Worm (Caenorhabditis elegans) whole organism, L2 larva: ENCODE measurements around the gene srh-119.

Experiments
- F13H6.1 ChIP-seq: sonication (generic microtip); optimal IDR thresholded peaks from 2 replicates; lab custom pipeline; 2016; ENCODE audit warnings: missing genetic modification characterization, missing compliant biosample characterization
- Y55F3AM.14 ChIP-seq: fragments of 200-800 bp; sonication (Bioruptor generic); optimal IDR thresholded peaks from 2 replicates; lab custom pipeline; 2018; ENCODE audit warnings: mild to moderate bottlenecking, missing genetic modification characterization, missing compliant biosample characterization
- ama-1 ChIP-seq: fragments of 150-350 bp; optimal IDR thresholded peaks from 2 replicates; lab custom pipeline; 2018; ENCODE audit warnings: inconsistent platforms
- ceh-16 ChIP-seq: fragments of 150-350 bp; optimal IDR thresholded peaks from 2 replicates; lab custom pipeline; 2014; ENCODE audit warnings: missing biosample characterization, missing genetic modification characterization
- ceh-82 ChIP-seq: fragments of 150-350 bp; optimal IDR thresholded peaks from 2 replicates; lab custom pipeline; 2014; ENCODE audit warnings: missing biosample characterization, missing genetic modification characterization
- egl-27 ChIP-seq: sonication (generic microtip); optimal IDR thresholded peaks from 3 replicates; lab custom pipeline; 2017; ENCODE audit warnings: missing biosample characterization, missing genetic modification reagents, missing genetic modification characterization
- elt-3 ChIP-seq: sonication (generic microtip); optimal IDR thresholded peaks from 2 replicates; lab custom pipeline; 2017; ENCODE audit warnings: missing biosample characterization, missing genetic modification characterization
- gmeb-1 ChIP-seq: fragments of 150-350 bp; optimal IDR thresholded peaks from 2 replicates; lab custom pipeline; 2014; ENCODE audit warnings: missing biosample characterization, missing genetic modification characterization
- lin-11 ChIP-seq: fragments of 150-350 bp; sonication (generic microtip); optimal IDR thresholded peaks from 2 replicates; lab custom pipeline; 2014; ENCODE audit warnings: missing biosample characterization, missing genetic modification characterization, inconsistent platforms, mixed read lengths
- lin-13 ChIP-seq: fragments of 150-350 bp; optimal IDR thresholded peaks from 2 replicates; lab custom pipeline; 2014; ENCODE audit warnings: missing biosample characterization, missing genetic modification reagents, missing genetic modification characterization
- lin-39 ChIP-seq: fragments of 150-350 bp; optimal IDR thresholded peaks from 2 replicates; lab custom pipeline; 2014; ENCODE audit warnings: missing biosample characterization, missing genetic modification reagents, missing genetic modification characterization
- lsy-2 ChIP-seq, 2 experiments: fragments of 150-350 bp in 1 of 2; sonication (generic microtip) in 1 of 2; optimal IDR thresholded peaks; 2 replicates each; lab custom pipeline; 2014 to 2017; ENCODE audit warnings: missing biosample characterization in 2 of 2, missing genetic modification characterization in 2 of 2
- mdl-1 ChIP-seq, 2 experiments: fragments of 150-350 bp in 1 of 2; sonication (generic microtip) in 1 of 2; optimal IDR thresholded peaks; 2 replicates each; lab custom pipeline; 2017; ENCODE audit warnings: missing biosample characterization in 2 of 2, missing genetic modification characterization in 2 of 2
- nhr-11 ChIP-seq: fragments of 150-350 bp; optimal IDR thresholded peaks from 2 replicates; lab custom pipeline; 2014; ENCODE audit warnings: missing biosample characterization, missing genetic modification characterization
- nhr-12 ChIP-seq: fragments of 150-350 bp; optimal IDR thresholded peaks from 2 replicates; lab custom pipeline; 2014; ENCODE audit warnings: missing biosample characterization, missing genetic modification characterization
- nhr-21 ChIP-seq: fragments of 150-350 bp; optimal IDR thresholded peaks from 2 replicates; lab custom pipeline; 2014; ENCODE audit warnings: missing biosample characterization, missing genetic modification characterization
- nhr-237 ChIP-seq: fragments of 150-350 bp; optimal IDR thresholded peaks from 2 replicates; lab custom pipeline; 2014; ENCODE audit warnings: missing biosample characterization, missing genetic modification characterization
- nhr-25 ChIP-seq: fragments of 150-350 bp; sonication (generic microtip); optimal IDR thresholded peaks from 3 replicates; lab custom pipeline; 2014; ENCODE audit warnings: missing biosample characterization, missing genetic modification characterization
- nhr-6 ChIP-seq: fragments of 150-350 bp; optimal IDR thresholded peaks from 2 replicates; lab custom pipeline; 2014; ENCODE audit warnings: missing biosample characterization, missing genetic modification characterization
- sem-4 ChIP-seq: fragments of 150-350 bp; optimal IDR thresholded peaks from 2 replicates; lab custom pipeline; 2014; ENCODE audit warnings: missing biosample characterization, missing genetic modification reagents, missing genetic modification characterization
- skn-1 ChIP-seq: sonication (generic microtip); optimal IDR thresholded peaks from 2 replicates; lab custom pipeline; 2017; ENCODE audit warnings: missing biosample characterization, missing genetic modification characterization
- sma-3 ChIP-seq: sonication (generic microtip); optimal IDR thresholded peaks from 2 replicates; lab custom pipeline; 2016; ENCODE audit warnings: missing genetic modification reagents, missing genetic modification characterization, missing compliant biosample characterization
- sma-9 ChIP-seq, 2 experiments: fragments of 150-350 bp in 1 of 2; sonication (generic microtip) in 1 of 2; optimal IDR thresholded peaks; 2 replicates each; lab custom pipeline; 2014 to 2016; ENCODE audit warnings: missing genetic modification characterization in 2 of 2, mild to moderate bottlenecking in 1 of 2, missing biosample characterization in 1 of 2, missing compliant biosample characterization in 1 of 2, missing genetic modification reagents in 1 of 2, moderate library complexity in 1 of 2
- snpc-4 ChIP-seq: fragments of 150-350 bp; optimal IDR thresholded peaks from 2 replicates; lab custom pipeline; 2014; ENCODE audit warnings: missing biosample characterization, missing genetic modification characterization
- unc-39 ChIP-seq: fragments of 150-350 bp; optimal IDR thresholded peaks from 2 replicates; lab custom pipeline; 2014; ENCODE audit warnings: missing biosample characterization, missing genetic modification characterization
- unc-55 ChIP-seq: fragments of 150-350 bp; sonication (generic microtip); optimal IDR thresholded peaks from 3 replicates; lab custom pipeline; 2014; ENCODE audit warnings: missing biosample characterization, missing genetic modification reagents, missing genetic modification characterization
- unc-62 ChIP-seq: fragments of 150-350 bp; optimal IDR thresholded peaks from 2 replicates; lab custom pipeline; 2014; ENCODE audit warnings: missing biosample characterization, missing genetic modification reagents, missing genetic modification characterization
- zag-1 ChIP-seq: fragments of 150-350 bp; optimal IDR thresholded peaks from 2 replicates; lab custom pipeline; 2014; ENCODE audit warnings: missing biosample characterization, missing genetic modification characterization
- ztf-1 ChIP-seq: fragments of 200-800 bp; sonication (Bioruptor generic); conservative IDR thresholded peaks from 2 replicates; pipeline ENCODE4 v1.3.6; 2022; ENCODE audit warnings: missing genetic modification characterization, missing compliant biosample characterization
- ztf-11 ChIP-seq: sonication (generic microtip); optimal IDR thresholded peaks from 2 replicates; lab custom pipeline; 2017; ENCODE audit warnings: missing biosample characterization, missing genetic modification characterization
- ztf-4 ChIP-seq: fragments of 150-350 bp; optimal IDR thresholded peaks from 2 replicates; lab custom pipeline; 2014; ENCODE audit warnings: missing biosample characterization, missing genetic modification characterization

srh-119 gene

DNA sequence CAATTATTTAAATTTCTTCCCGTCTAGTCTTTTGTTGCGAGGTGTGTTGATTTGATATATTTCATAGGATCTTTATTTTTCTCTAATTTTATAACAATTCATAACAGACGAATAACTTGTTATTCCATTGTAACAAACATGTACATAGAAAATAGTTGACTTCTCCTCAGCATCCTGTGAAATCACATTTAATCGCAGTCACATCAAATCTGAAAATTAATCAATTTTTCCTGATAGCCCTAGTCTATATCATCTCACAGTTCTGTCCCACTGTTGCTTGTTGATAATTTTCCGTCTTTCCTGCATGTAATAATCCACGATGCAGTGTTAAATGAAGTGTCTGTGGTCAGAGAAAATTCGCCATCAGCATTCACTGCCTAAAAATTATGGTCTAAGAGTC lies 15.5 kb downstream of the srh-119 start:
- TF ChIP-seq nhr-6 (tag; lab: Kevin White, UChicago) (no peak), gmeb-1 (no peak), sem-4 (tag; lab: Kevin White, UChicago) (no peak)

DNA sequence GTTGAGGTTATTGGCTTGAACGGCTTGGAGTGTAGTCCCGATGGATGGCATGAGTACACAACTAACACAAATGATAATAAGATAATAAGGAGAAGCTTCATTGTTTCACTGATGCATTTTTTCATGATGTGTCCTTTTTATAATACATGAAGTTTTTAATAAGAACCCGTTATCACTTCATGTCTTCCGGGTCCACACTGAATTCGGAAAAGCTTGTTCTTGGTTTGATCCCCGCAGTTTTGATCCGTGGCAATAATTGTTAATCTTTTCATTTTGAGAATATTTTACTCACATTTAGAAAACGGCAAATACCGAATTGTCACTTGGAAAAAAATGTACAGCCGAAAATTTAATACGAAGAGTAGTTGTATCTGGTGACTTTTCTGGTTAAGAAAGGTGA lies 16.4 kb downstream of the srh-119 start, which contains the start of gene Y102A5C.27:
Gene Y102A5C.27, minus strand, starts transcription at position 101 of the 400 bp plus-strand sequence.
- no peak for TF ChIP-seq ama-1
- TF ChIP-seq sma-3 (GFP tag; lab: Kevin White, UChicago) = no peak
- TF ChIP-seq lin-39 (tag; lab: Kevin White, UChicago) = no peak
- TF ChIP-seq nhr-11 = no peak
- TF ChIP-seq lsy-2 (tag; optimal IDR thresholded peaks at IDR 0.05; lab: Kevin White, UChicago) = no peak
- no peak for TF ChIP-seq nhr-237 (tag; lab: Kevin White, UChicago)
- no peak for TF ChIP-seq sem-4 (tag; lab: Kevin White, UChicago)
- no peak for TF ChIP-seq nhr-21 (tag; lab: Kevin White, UChicago)
- TF ChIP-seq nhr-12 (tag; lab: Kevin White, UChicago) = no peak
- TF ChIP-seq F13H6.1 (tag; lab: Kevin White, UChicago) = no peak
- no peak for TF ChIP-seq lin-13
- TF ChIP-seq ceh-16 (tag; lab: Kevin White, UChicago) = no peak
- TF ChIP-seq, all 48 proteins: peak for 0

DNA sequence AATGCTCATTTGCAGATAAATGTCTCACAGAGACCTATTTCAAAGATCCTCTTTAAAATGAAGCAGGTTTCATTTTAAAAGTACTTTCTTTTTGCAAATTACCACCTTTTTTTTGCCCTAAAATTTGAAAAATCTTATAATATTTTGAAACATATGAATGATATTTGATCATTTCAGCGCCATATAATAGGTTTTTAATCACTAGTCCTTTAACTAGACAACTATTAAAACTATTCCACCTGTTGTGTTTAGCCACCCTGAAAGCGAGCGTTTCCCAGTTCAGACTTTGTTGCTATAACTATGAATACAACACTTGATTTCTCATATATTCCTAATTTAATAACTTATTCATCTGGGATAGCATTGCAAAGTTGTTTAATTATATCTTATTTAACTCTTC lies 19.5 kb downstream of the srh-119 start, which contains the start of gene srz-95:
Gene srz-95, plus strand, starts transcription at position 301 of the 400 bp plus-strand sequence.
- TF ChIP-seq unc-62 (GFP tag; lab: Kevin White, UChicago) = no peak
- no peak for TF ChIP-seq lin-39 (tag; lab: Kevin White, UChicago)
- no peak for TF ChIP-seq mdl-1 (tag; optimal IDR thresholded peaks at IDR 0.05; lab: Kevin White, UChicago)
- no peak for TF ChIP-seq ztf-11 (tag; lab: Kevin White, UChicago)
- TF ChIP-seq lin-13 = no peak
- no peak for TF ChIP-seq Y55F3AM.14
- no peak for TF ChIP-seq F13H6.1 (tag; lab: Kevin White, UChicago)

DNA sequence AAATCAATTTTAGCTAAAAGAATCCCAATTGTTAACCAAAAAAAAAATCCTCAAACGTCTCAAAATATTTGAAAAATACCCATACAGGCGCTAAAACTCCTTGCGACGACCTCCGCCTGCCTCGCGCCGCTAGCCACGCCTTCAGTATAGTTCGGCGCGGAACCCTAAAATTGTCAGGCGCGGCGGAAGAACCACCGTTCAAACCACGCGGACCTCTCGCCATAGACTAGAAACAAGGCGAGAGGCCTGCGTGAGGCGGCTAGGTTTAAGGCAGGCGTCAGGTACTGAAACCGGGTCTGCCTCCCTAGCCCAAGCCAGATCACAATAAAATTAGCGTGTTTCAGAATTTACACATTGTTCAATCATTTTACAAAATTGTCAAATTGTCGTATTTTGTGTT lies 20.1 kb downstream of the srh-119 start:
- TF ChIP-seq unc-62 (GFP tag; lab: Kevin White, UChicago) = no peak

DNA sequence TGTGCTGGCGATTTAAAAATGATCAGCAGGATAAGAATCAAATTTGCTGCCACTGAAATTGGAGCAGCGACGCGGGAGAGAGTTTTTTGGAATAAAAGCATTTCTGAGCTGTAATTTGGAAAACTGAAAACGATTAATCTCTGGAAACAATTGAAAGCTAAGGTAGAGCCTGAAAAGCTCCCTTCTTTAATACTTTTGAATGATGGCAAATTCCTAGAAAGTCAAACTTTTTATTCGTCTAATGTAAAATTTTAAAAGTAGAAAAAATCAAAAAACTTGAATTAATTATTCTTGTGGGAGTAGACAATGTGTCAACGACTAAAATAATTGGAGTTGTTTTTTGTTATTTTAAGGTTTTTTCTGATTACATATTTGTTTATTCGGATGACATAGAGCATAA lies 28.0 kb downstream of the srh-119 start, which contains the start of gene str-217:
Gene str-217, minus strand, starts transcription at position 101 of the 400 bp plus-strand sequence.
- no peak for TF ChIP-seq nhr-11
- TF ChIP-seq nhr-12 (tag; lab: Kevin White, UChicago) = no peak
- no peak for TF ChIP-seq unc-55 (GFP tag; lab: Kevin White, UChicago)
- TF ChIP-seq ztf-4 (tag; lab: Kevin White, UChicago) = no peak
- no peak for TF ChIP-seq mdl-1 (tag; optimal IDR thresholded peaks at IDR 0.05; lab: Kevin White, UChicago)
- TF ChIP-seq, all 48 proteins: peak for 0

DNA sequence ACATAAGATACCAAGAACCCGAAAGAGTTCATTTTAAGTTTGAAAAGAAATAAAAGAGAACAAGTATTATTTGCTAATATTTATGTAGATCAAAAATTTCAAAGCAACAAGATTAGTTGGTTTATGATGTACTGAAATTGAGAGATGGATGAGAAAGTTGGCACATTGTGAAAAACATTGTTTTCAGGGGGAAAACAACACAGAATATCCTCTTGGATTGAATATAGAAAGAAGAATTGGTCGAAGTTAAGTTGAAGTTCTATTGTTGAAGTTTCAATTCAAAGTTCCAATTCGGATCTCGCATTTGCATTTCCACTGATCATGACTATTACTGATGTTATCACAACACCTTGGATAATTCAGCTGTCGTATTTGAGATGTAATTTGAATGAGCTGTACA lies 28.4 kb downstream of the srh-119 start:
- TF ChIP-seq gmeb-1 (no peak), zag-1 (tag; lab: Kevin White, UChicago) (no peak), ztf-4 (tag; lab: Kevin White, UChicago) (no peak), skn-1 (tag; lab: Kevin White, UChicago) (no peak), unc-39 (tag; lab: Kevin White, UChicago) (no peak), egl-27 (no peak), sma-9 (GFP tag; optimal IDR thresholded peaks at IDR 0.05; lab: Kevin White, UChicago) (no peak), sma-9 (tag; optimal IDR thresholded peaks at IDR 0.05; lab: Kevin White, UChicago) (no peak), lin-39 (tag; lab: Kevin White, UChicago) (no peak), nhr-25 (tag; lab: Kevin White, UChicago) (no peak), ztf-11 (tag; lab: Kevin White, UChicago) (no peak), elt-3 (tag; lab: Kevin White, UChicago) (no peak), sem-4 (tag; lab: Kevin White, UChicago) (no peak), ceh-82 (tag; lab: Kevin White, UChicago) (no peak), lin-11 (tag; lab: Kevin White, UChicago) (no peak), snpc-4 (tag; lab: Kevin White, UChicago) (no peak), ama-1 (no peak), ztf-1 (GFP tag; lab: Robert Waterston, UW) (no peak)
